Fruit fly (Drosophila melanogaster) S2 (cell line): ENCODE measurements around the gene CG13405.
A peak's percentile ranks its signal among the peaks of the same experiment; 100 is the strongest.

Source experiments
- CG8478 ChIP-seq: fragments of >200 bp; optimal IDR thresholded peaks from 2 replicates; lab custom pipeline; 2018
- CTCF ChIP-seq, 2 experiments: fragments of >200 bp; optimal IDR thresholded peaks; 2 replicates each; lab custom pipeline; 2018

dm6 chr3L:25950-26349, 49.2 kb downstream of the CG13405 start:
- TF ChIP-seq CTCF (optimal IDR thresholded peaks at IDR 0.05; lab: Kevin White, UChicago) (peak in 1 of 2 experiments; percentile 43), CG8478 (no peak)
